Fruit fly (Drosophila melanogaster): Measurements from ENCODE around the gene Rcd7.

Gene Rcd7

dm6 chr3L:19556738-19557137 is 11.8 kb downstream of the Rcd7 start (continued):
- TF ChIP-seq ara (GFP tag; IDR thresholded peaks at IDR 0.05) (peak; percentile 28; the same call in 1 of the 2 replicates), lola (GFP tag; optimal IDR thresholded peaks at IDR 0.05) (no peak), ash1 (GFP tag; optimal IDR thresholded peaks at IDR 0.05) (no peak), crol (GFP tag; IDR thresholded peaks at IDR 0.05) (peak; percentile 40; the same call in 1 of the 2 replicates), CG12104 (GFP tag; optimal IDR thresholded peaks at IDR 0.05) (no peak), CG2199 (GFP tag; IDR thresholded peaks at IDR 0.05) (peak; percentile 30; the same call in 1 of the 3 replicates), MTF-1 (GFP tag; optimal IDR thresholded peaks at IDR 0.05; ENCODE audit: borderline replicate concordance) (no peak), CG10543 (GFP tag; optimal IDR thresholded peaks at IDR 0.05) (peak; percentile 44), pros (GFP tag; optimal IDR thresholded peaks at IDR 0.05) (peak; percentile 52), exex (tag; optimal IDR thresholded peaks at IDR 0.05) (no peak), Lpt (GFP tag; optimal IDR thresholded peaks at IDR 0.05) (peak; percentile 42), hbn (GFP tag; IDR thresholded peaks at IDR 0.05; ENCODE audit: partially characterized antibody) (no peak), luna (GFP tag; optimal IDR thresholded peaks at IDR 0.05) (no peak), Deaf1 (tag; optimal IDR thresholded peaks at IDR 0.05) (no peak), CG6254 (GFP tag; optimal IDR thresholded peaks at IDR 0.05) (no peak), BtbVII (GFP tag; optimal IDR thresholded peaks at IDR 0.05) (no peak), NC2α (GFP tag; optimal IDR thresholded peaks at IDR 0.05) (no peak), danr (GFP tag; IDR thresholded peaks at IDR 0.05) (no peak)

dm6 chr3L:19557197-19557995 is 12.5 kb downstream of the Rcd7 start:
- TF ChIP-seq CG8478 (optimal IDR thresholded peaks at IDR 0.05) (no peak), Chrac-16 (GFP tag; optimal IDR thresholded peaks at IDR 0.05) (no peak), Rx (GFP tag; IDR thresholded peaks at IDR 0.05) (no peak), CG13624 (GFP tag; optimal IDR thresholded peaks at IDR 0.05) (no peak), CG7357 (GFP tag; IDR thresholded peaks at IDR 0.05) (no peak), gsb-n (tag; optimal IDR thresholded peaks at IDR 0.05) (peak; percentile 58), esg (GFP tag; conservative IDR thresholded peaks at IDR 0.05) (no peak), dmrt99B (tag; optimal IDR thresholded peaks at IDR 0.05) (no peak), zen (tag; optimal IDR thresholded peaks at IDR 0.05) (peak; percentile 53), CG30431 (GFP tag; optimal IDR thresholded peaks at IDR 0.05) (no peak), pho (GFP tag; optimal IDR thresholded peaks at IDR 0.05) (no peak), Bgb (GFP tag; IDR thresholded peaks at IDR 0.05; ENCODE audit: partially characterized antibody) (no peak), CG8281 (tag; optimal IDR thresholded peaks at IDR 0.05) (no peak), schlank (tag; optimal IDR thresholded peaks at IDR 0.05) (no peak), CG2678 (tag; optimal IDR thresholded peaks at IDR 0.05) (no peak), prd (optimal IDR thresholded peaks at IDR 0.05) (no peak), prd (GFP tag; IDR thresholded peaks at IDR 0.05) (peak; percentile 31; the same call in 1 of the 3 replicates), Vsx1 (GFP tag; optimal IDR thresholded peaks at IDR 0.05) (no peak), crp (GFP tag; optimal IDR thresholded peaks at IDR 0.05) (no peak), CG1603 (tag; optimal IDR thresholded peaks at IDR 0.05) (no peak), CG5953 (GFP tag; IDR thresholded peaks at IDR 0.05) (no peak), cg (GFP tag; optimal IDR thresholded peaks at IDR 0.05) (no peak), CG4328 (GFP tag; optimal IDR thresholded peaks at IDR 0.05) (no peak), pita (GFP tag; optimal IDR thresholded peaks at IDR 0.05) (no peak), toy (GFP tag; IDR thresholded peaks at IDR 0.05) (no peak), CG6254 (GFP tag; optimal IDR thresholded peaks at IDR 0.05) (no peak), H15 (GFP tag; IDR thresholded peaks at IDR 0.05) (no peak), Hsf (GFP tag; optimal IDR thresholded peaks at IDR 0.05) (no peak), pnt (GFP tag; optimal IDR thresholded peaks at IDR 0.05) (no peak), CG13424 (tag; optimal IDR thresholded peaks at IDR 0.05) (peak; percentile 11), shn (GFP tag; optimal IDR thresholded peaks at IDR 0.05) (no peak), Hmr (GFP tag; optimal IDR thresholded peaks at IDR 0.05) (no peak)

Data from whole organism, embryonic.